Fruit fly (Drosophila melanogaster): Measurements from ENCODE around the gene CG13998.

DNA sequence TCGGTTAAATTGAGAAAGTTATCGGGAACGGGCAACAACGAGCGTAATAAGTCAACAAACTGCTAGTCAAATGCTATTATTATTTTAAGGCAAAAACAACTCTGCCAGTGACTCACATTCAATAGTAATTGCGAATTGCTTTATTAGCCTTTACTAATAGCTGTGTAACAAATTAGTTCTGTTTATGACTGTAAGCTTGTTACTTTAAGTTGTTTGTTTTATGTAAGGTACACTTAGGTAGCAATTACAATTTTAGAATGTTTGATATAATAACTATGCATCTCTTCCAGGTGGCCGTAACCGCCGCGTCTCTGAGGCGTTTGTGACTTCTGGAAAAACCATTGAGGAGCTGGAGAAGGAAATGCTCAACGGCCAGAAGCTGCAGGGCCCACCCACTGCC, 9.9 kb downstream of the CG13998 start:
- TF ChIP-seq Mio (GFP tag; optimal IDR thresholded peaks at IDR 0.05) (no peak), jim (GFP tag; optimal IDR thresholded peaks at IDR 0.05) (no peak), fru (GFP tag; optimal IDR thresholded peaks at IDR 0.05) (no peak), Dfd (GFP tag; optimal IDR thresholded peaks at IDR 0.05) (no peak), pan (optimal IDR thresholded peaks at IDR 0.05) (no peak), psq (GFP tag; optimal IDR thresholded peaks at IDR 0.05) (no peak)
